Fruit fly (Drosophila melanogaster): Measurements from ENCODE around the gene Upf2.

- no peak for TF ChIP-seq gl (tag; optimal IDR thresholded peaks at IDR 0.05)
- no peak for TF ChIP-seq CG8159 (tag; optimal IDR thresholded peaks at IDR 0.05)
- no peak for TF ChIP-seq CG13204 (GFP tag; optimal IDR thresholded peaks at IDR 0.05)
- no peak for TF ChIP-seq rn (GFP tag; IDR thresholded peaks at IDR 0.05)
- no peak for TF ChIP-seq CG10348 (GFP tag; IDR thresholded peaks at IDR 0.05)
- no peak for TF ChIP-seq Ets98B (GFP tag; IDR thresholded peaks at IDR 0.05)
- no peak for TF ChIP-seq CG17806 (tag; optimal IDR thresholded peaks at IDR 0.05)
- TF ChIP-seq Pif1B (GFP tag; optimal IDR thresholded peaks at IDR 0.05) = no peak
- TF ChIP-seq CG15710 (tag; optimal IDR thresholded peaks at IDR 0.05) = no peak
- TF ChIP-seq CG9948 (tag; optimal IDR thresholded peaks at IDR 0.05) = no peak
- no peak for TF ChIP-seq fd96Ca (GFP tag; IDR thresholded peaks at IDR 0.05)
These were observed 54.0 kb downstream of the Upf2 start, which contains the start of gene CG15333 for dm6 chrX:8021245-8021644.

Data from whole organism, pupa.